Worm (Caenorhabditis elegans) whole organism, dauer: ENCODE measurements around the gene T12D8.5.

ENCODE experiments used
- unc-62 ChIP-seq: sonication (generic microtip); optimal IDR thresholded peaks from 2 replicates; lab custom pipeline; 2017; ENCODE audit warnings: missing biosample characterization, missing genetic modification reagents, missing genetic modification characterization

The T12D8.5 gene

DNA sequence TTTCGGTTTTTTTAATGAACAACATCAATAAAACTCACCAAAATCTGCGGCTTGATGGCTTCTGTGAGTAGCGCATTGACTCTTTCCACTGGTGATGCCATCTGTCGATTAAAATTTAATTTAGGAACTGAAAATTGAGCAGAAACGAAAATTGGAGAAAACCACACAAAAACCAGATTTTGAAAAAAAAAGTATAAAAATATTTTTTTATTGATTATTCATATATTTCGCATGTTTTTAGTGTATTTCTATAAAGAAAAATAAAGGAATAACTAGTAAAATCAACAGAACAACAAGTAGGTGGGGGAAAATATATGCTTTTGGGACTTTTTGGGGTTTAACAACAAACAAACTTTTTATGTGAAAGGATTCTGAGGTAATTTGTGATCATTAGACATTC lies 15.6 kb upstream of the T12D8.5 start, which contains the start of gene T12D8.10:
T12D8.10 (minus strand) TSS at position 101 of the 400 bp plus-strand sequence.
- TF ChIP-seq unc-62 (GFP tag; lab: Kevin White, UChicago), result no peak

DNA sequence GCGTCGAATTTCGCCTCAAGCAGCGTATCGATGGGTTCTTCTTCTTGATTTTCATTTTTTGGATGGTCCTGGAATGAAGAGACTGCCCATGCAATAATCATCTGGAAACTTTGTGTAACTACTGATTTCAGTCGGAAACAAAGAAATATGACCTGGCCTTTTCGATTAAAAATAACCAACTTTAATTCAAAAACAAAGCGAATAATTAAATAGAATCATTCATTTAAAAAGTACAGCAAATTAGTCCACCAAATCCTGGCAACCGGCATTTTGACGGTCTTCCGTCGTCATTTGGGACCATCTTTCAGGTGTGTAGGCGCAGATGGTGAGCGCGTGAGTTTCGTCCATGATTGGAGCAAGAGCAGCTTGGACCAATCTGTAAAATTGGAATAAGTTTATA lies 15.0 kb upstream of the T12D8.5 start, which contains the start of gene acbp-5:
acbp-5 (minus strand) TSS at position 101 of the 400 bp plus-strand sequence.
- no peak for TF ChIP-seq unc-62 (GFP tag; lab: Kevin White, UChicago)

DNA sequence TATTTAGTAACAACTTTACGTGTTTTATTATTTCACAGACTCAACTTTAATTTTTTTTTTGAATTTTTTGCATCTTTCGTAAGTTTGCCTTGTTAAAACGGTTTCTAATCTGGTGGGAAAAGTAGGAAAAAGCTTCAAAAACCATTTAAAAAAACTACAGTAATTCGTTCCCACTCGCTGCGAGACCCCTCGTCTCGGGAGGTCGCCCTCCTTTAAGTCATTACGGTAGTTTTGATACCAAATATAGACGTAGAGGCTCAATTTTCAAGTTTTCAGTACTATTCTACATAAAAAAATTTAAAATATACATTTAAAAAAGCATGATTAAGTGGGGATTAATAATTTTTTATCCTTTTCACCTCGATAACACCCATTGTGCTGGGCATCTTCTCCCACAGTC lies 14.3 kb upstream of the T12D8.5 start:
- no peak for TF ChIP-seq unc-62 (GFP tag; lab: Kevin White, UChicago)

DNA sequence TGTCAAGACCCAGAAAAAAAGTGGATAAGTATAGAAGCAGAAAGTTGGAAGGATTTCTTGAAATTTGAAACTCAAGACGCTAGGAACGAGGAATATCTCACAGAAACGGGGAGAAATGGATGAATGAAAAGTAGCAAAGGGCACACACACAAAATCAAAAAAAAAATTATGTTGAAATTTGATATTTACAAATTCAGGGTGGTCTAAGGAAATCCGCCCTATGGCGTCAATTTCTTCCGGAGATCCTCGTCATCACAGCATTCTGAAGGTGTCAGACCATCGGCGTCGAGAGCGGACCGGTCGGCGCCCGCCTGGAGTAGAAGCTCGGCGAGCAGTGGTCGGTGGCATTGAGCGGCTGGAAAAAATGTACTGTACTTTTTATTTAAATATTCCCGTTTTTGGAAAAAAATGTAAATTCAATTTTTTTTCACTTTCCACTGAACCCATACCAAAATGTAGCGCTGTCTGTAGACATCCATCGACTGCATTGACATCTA lies 13.5 kb upstream of the T12D8.5 start:
- no peak for TF ChIP-seq unc-62 (GFP tag; lab: Kevin White, UChicago)

DNA sequence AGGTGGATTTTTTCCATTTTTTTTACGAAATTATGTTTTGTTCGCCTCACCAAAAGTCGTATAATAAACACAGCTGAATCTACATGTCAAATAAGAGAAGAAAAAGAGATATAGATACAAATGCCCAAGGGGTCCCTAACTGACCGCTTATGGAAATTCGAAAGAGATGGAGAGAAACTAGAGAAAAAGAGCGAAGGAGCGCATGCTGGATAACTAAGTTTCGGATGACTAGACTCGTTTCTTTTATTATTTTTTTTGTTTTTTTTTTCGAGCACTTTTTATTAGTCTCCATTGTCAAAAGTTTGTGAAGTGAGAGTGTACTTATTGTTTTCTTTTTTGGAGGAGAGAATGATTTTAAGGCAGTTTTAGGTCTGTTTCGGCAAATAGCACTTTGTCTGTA lies 11.1 kb upstream of the T12D8.5 start:
- no peak for TF ChIP-seq unc-62 (GFP tag; lab: Kevin White, UChicago)

DNA sequence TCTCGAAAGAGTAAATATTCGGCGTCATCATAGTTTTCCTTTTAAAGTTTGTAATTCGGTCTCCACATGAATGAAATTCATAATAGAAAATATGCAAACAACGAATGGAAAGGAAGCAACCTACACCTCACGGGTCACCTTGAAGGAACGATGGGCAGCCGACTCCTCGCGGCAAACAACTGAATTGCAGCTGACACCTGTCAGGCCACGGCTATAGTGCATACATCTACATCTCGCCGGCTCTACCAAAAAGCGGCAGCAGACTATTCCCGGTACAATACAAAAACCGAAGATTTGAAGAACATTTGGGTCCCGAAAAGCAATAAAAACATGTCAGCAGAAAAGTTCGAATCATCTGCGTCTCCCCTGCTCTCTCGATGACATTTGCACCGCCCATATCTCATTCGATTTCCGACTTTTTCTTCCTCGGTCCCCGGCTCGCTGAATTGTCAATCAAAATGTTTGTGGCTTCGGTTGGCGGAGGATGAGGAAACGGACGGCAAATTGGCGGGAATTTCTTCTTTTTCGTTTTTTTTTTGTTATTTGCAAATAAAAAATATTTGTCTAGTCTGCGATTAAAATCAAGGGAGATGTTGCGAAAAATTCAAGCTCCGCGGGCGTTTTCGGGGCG lies 9.3 kb upstream of the T12D8.5 start:
- TF ChIP-seq unc-62 (GFP tag; lab: Kevin White, UChicago), result no peak

DNA sequence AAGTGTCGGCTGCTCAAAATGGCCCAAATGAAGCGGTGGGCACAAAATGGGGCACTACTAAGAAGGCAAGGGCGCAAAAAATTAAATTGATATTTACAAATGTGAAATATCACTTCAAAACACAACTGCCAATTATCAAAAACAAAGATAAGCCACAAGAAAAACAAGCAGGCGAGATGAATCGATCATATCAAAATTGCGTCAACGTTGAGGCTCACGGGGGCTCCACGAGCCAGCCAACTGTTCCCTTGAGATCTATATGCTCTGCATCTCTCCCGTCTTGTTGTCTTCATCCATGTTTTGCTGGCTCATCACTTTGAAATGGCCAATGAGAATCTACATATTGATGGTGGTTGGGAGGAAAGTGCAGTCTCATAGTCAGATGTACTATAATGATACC lies 8.6 kb upstream of the T12D8.5 start:
- no peak for TF ChIP-seq unc-62 (GFP tag; lab: Kevin White, UChicago)

DNA sequence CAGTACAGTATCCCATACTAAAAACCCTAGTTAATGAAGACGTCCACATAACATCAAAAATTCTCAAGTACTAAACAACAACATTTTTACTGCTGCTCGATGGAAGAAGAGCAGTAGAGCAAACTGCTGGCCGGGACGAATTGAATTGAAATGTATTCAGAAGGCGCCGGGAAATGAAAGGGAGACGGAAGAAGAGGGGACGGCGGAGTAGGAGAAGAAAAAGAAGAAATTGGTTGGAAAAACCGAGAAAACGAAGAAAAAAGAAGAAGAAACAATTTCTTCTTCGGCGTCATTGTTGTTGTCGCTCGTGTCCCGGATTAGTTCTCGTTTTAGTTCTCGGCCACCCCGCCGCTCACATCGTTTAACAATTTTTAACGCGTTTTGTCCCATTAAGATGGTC lies 7.2 kb upstream of the T12D8.5 start:
- no peak for TF ChIP-seq unc-62 (GFP tag; lab: Kevin White, UChicago)

DNA sequence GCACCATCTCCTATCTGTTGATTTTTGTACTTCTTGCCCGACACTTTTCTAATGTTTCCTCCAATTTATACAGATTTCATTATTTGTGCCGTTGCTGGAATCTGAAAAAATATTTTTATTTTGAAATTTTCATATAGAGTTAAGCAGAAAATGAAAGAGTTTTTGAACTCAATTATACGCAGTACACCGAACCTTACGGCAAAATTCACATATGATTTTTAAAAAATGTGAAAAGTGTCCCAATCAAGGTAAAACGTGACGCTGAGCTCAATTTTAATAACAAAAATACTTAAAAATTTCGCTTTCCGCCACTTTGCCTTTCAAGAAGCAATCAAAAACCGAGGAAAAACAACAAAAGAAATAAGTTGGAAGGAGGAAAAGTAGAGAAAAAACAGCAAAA lies 4.1 kb upstream of the T12D8.5 start, which contains the start of gene arrd-17:
arrd-17 (minus strand) TSS at position 101 of the 400 bp plus-strand sequence.
- no peak for TF ChIP-seq unc-62 (GFP tag; lab: Kevin White, UChicago)

DNA sequence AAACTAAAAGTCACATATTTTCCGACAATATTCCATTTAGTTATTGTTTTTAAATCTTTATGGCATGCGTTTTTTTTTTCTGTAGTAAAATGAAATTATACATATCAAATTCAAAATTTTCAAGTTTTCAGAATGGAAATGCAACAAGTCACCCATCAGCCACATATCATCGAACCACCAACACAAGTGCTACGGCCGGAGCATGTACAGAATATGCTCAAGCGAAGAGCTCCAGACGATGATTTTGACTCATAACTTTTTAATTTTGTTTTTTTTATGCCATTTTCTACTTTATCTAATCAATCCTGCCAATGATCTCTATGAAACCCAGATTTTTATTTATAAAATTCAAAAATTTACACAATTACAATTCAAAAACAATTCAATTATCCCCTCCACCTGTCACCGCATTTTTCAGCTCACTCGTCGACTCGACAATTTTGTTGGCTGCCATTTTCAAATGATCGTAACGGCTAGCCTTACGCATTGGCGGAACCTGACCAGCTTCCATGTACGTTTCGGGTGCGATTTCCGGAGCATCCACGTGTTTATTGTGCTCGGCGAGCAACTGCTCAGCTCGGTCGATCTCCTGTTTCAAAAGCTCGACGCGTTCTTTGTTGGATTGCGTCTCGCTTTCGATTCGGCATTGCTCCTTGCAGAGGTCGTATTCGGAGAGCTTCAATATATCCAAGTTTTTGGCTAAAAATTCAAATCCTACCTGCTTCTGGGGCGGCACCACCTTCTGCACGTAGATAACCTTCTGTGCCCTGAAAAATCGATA lies 746 bp downstream of the T12D8.5 start:
- no peak for TF ChIP-seq unc-62 (GFP tag; lab: Kevin White, UChicago)

DNA sequence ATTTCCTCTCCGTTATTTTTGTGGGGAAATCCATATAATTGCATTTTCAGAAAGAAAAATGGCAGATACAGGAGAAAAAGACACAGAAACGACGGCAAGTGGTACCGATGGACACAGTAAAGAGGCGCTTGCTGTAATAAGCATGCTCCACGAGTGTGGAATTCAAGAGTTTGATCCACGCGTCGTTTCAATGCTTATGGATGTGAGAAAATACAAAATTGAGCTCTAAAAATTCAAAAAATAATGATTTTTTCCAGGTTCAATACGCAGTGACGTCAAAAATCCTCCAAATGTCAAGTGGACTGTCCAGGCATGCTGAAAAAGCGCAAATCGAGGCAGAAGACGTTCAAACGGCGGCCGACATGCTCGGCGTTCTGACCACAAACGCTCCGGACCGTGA lies 2.4 kb downstream of the T12D8.5 start, which contains the start of gene taf-9:
taf-9 (plus strand) TSS at position 51 of the 400 bp plus-strand sequence.
- TF ChIP-seq unc-62 (GFP tag; lab: Kevin White, UChicago), result no peak

DNA sequence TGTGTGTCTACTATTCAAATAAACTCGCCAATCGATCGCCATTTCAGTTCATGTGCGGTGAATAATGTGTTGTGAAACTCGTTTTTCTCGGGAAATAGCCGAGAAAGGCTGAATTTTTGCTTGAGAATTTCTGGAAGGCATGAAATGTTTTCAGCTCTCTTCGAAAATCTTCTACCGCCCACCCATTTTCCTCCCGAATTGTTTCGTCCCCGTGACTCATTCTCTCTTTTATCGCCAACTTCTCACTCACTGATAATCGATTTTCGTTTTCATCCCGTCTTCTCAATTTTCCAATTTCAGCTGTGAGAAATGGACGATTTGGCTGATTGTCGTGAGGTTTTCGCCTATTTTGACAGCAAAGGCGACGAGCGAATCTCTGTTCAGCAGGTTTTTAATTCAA lies 3.6 kb downstream of the T12D8.5 start, which contains the start of gene mlc-5:
mlc-5 (plus strand) TSS at position 301 of the 400 bp plus-strand sequence.
- TF ChIP-seq unc-62 (GFP tag; lab: Kevin White, UChicago), result no peak

DNA sequence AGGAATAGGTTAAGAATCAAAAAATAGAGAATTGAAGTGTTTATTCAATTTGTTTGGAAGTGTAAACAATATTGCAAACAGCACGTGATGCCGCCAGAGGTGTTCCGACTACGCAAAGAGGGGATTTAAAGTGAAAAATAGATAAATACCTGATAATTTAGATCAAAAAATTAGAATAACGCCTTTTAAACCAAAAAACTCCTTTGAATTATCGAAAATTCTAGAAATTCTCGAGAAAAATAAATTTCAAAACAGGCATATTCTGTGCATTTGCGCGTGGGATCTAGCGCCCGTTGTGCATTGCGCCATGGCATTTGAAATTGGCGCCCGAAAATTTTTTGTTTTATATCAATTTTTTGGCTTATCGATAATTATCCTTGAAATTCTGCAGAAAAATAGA lies 4.3 kb downstream of the T12D8.5 start, which contains the start of gene hip-1:
hip-1 (minus strand) TSS at position 225 of the 400 bp plus-strand sequence.
- no peak for TF ChIP-seq unc-62 (GFP tag; lab: Kevin White, UChicago)

DNA sequence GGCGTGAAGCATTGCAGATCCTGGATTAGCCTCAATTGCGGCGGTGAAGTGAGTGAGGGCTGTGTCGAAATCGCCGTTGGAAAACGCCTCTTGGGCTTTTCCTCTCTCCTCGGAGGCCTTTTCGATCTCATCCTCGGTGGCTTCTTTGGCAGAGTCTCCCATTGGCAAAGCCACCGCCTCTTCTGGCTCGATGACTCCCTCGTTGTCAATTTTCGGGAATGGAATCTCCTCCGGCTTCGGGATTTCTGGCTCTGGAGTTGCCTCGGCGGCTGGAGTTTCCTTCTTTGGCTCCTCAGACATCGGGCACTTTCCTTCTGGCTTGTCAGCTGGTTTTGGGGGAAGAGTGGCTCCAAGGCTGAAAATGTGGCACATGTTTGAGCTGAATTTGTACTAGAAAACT lies 4.9 kb downstream of the T12D8.5 start:
- no peak for TF ChIP-seq unc-62 (GFP tag; lab: Kevin White, UChicago)

DNA sequence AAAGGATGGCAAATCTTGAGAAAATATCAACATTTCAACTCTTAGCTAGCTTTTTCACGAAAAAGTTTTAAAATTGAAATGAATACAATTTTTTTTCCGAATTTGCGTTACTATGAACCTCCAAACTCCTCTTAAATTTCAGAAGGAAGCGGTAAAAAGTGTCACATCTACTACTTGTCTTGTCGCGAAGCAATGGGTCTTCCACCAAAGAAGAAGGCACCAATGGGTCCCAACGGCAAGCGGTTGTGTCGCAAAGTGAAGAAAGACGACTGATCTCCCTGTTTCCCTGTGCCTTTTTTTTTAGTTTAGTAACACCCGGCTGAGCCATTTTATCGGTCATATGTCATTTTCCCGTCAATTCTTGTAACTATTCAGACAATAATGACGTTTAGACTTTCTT lies 5.6 kb downstream of the T12D8.5 start:
- TF ChIP-seq unc-62 (GFP tag; lab: Kevin White, UChicago), result no peak

DNA sequence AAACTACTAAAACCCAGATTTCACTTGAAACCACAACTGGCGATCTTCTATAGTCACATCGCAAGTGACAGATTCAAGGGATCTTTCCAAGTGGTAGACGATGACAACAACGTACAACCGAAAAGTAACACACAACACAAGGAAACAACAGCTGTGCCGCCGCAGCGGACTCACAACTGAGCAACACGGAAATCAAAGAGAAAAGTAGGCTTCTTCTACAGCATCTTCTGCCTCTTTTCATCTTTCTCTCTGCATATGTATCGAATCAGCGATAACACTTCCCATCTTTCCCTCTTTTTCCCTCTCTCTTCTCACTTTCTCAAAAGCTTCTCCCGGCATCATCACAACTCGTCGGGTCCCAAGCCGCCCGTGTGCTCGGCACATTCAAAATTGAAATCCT lies 9.8 kb downstream of the T12D8.5 start, which contains the start of gene T12D8.9:
T12D8.9 (plus strand) TSS at position 312 of the 400 bp plus-strand sequence.
- TF ChIP-seq unc-62 (GFP tag; lab: Kevin White, UChicago), result no peak
